Worm (Caenorhabditis elegans): ENCODE results near the gene slt-1.

slt-1 gene

DNA sequence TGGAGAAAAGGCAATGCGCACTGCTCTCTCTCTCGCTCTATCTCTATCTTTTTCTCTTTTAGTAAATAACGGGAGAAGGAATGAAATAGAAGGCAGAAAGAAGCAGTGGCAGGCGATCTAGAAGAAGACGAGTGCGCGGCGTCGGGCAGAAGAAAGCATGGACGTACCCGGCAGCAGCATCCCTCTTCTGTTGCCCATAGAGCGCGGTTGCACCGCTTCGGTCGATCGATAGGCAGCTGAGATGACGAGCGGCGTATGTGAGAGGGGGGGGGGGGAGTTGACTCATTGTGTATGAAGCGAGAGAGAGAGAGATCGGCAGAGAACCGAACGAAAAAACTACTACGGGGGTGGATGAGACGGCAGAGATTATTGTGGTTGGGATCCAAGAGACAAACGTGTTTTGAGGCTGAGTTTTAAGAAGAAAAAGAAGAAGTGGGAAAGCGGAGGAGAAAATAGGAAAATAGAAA is 34.1 kb downstream of the slt-1 start (continued):
- no peak for TF ChIP-seq lin-29 (GFP tag; IDR thresholded peaks at IDR 0.05)
- TF ChIP-seq mdt-29 (GFP tag; IDR thresholded peaks at IDR 0.05) = no peak
- TF ChIP-seq F26F4.8 (GFP tag; conservative IDR thresholded peaks at IDR 0.05) = no peak
- no peak for TF ChIP-seq zip-11 (GFP tag; IDR thresholded peaks at IDR 0.05)
- TF ChIP-seq lin-15B (tag; optimal IDR thresholded peaks at IDR 0.05) = no peak
- TF ChIP-seq zfp-3 (GFP tag; conservative IDR thresholded peaks at IDR 0.05) = no peak
- peak; percentile 45 for TF ChIP-seq nhr-237 (tag; optimal IDR thresholded peaks at IDR 0.05)
- no peak for TF ChIP-seq nhr-111 (GFP tag; optimal IDR thresholded peaks at IDR 0.05)
- peak; percentile 88 for TF ChIP-seq pha-4 (GFP tag; IDR thresholded peaks at IDR 0.05)
- TF ChIP-seq pha-4 (tag; optimal IDR thresholded peaks at IDR 0.05) = no peak
- peak; percentile 97 for TF ChIP-seq ctbp-1 (GFP tag; IDR thresholded peaks at IDR 0.05)
- TF ChIP-seq hmg-1.1 (GFP tag; IDR thresholded peaks at IDR 0.05) = peak; percentile 95
- TF ChIP-seq hlh-11 (tag; optimal IDR thresholded peaks at IDR 0.05) = peak; percentile 99
- TF ChIP-seq lir-3 (tag; optimal IDR thresholded peaks at IDR 0.05) = peak; percentile 21
- TF ChIP-seq fos-1 (tag; optimal IDR thresholded peaks at IDR 0.05) = no peak
- no peak for TF ChIP-seq ztf-11 (tag; optimal IDR thresholded peaks at IDR 0.05)
- no peak for TF ChIP-seq tag-97 (GFP tag; IDR thresholded peaks at IDR 0.05)
- TF ChIP-seq jun-1 (tag; optimal IDR thresholded peaks at IDR 0.05) = peak; percentile 83
- TF ChIP-seq Y5F2A.4 (GFP tag; optimal IDR thresholded peaks at IDR 0.05) = peak; percentile 56
- TF ChIP-seq ceh-44 (GFP tag; IDR thresholded peaks at IDR 0.05) = peak; percentile 59; the same call in 1 of the 2 replicates
- TF ChIP-seq mdl-1 (tag; optimal IDR thresholded peaks at IDR 0.05) = peak; percentile 90 to 91
- no peak for TF ChIP-seq egl-27 (tag; optimal IDR thresholded peaks at IDR 0.05)
- TF ChIP-seq spr-1 (tag; optimal IDR thresholded peaks at IDR 0.05) = peak; percentile 84
- peak; percentile 89 for TF ChIP-seq hlh-30 (tag; optimal IDR thresholded peaks at IDR 0.05; ENCODE audit: insufficient read depth)
- TF ChIP-seq Y48G9A.11 (GFP tag; IDR thresholded peaks at IDR 0.05) = no peak
- TF ChIP-seq nhr-6 (tag; optimal IDR thresholded peaks at IDR 0.05) = peak; percentile 90
- TF ChIP-seq nhr-10 (tag; optimal IDR thresholded peaks at IDR 0.05) = peak; percentile 72
- peak; percentile 86 for TF ChIP-seq dmd-6 (GFP tag; IDR thresholded peaks at IDR 0.05)
- TF ChIP-seq snpc-4 (tag; optimal IDR thresholded peaks at IDR 0.05) = peak; percentile 58
- peak; percentile 41 for TF ChIP-seq ceh-32 (tag; optimal IDR thresholded peaks at IDR 0.05; ENCODE audit: poor library complexity)
- no peak for TF ChIP-seq ZK546.5 (tag; optimal IDR thresholded peaks at IDR 0.05)
- no peak for TF ChIP-seq pqm-1 (tag; optimal IDR thresholded peaks at IDR 0.05)

DNA sequence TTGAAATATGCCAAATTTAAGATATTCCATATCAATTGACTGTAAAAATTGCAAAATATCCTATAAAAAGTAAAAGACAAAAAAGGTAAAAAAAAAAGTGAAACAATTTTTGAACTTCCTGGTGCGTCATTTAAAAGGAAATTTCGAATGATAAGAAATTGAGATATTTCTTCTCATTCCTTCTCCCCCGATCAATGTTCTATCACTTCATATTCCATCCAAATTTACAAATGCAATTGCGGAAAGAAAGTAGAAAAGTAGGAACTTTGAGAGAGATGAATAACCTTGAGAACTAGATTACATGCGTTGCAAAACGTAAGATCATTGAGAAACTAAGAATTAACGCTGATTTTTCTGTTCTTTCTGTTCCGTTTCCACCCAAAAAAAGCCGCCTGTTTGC is 35.5 kb downstream of the slt-1 start:
- TF ChIP-seq nhr-102 (tag; optimal IDR thresholded peaks at IDR 0.05) (no peak), dve-1 (tag; optimal IDR thresholded peaks at IDR 0.05; ENCODE audit: insufficient read depth) (no peak), nhr-28 (tag; optimal IDR thresholded peaks at IDR 0.05) (peak; percentile 23), dmd-6 (GFP tag; IDR thresholded peaks at IDR 0.05) (peak; percentile 21; the same call in 1 of the 2 replicates), mdl-1 (tag; optimal IDR thresholded peaks at IDR 0.05) (peak in 1 of 2 experiments; percentile 10), gei-8 (GFP tag; optimal IDR thresholded peaks at IDR 0.05) (no peak), ceh-82 (tag; optimal IDR thresholded peaks at IDR 0.05) (no peak), unc-62 (GFP tag; optimal IDR thresholded peaks at IDR 0.05 in 1 of 2) (no peak), unc-62 (tag; optimal IDR thresholded peaks at IDR 0.05) (no peak)

DNA sequence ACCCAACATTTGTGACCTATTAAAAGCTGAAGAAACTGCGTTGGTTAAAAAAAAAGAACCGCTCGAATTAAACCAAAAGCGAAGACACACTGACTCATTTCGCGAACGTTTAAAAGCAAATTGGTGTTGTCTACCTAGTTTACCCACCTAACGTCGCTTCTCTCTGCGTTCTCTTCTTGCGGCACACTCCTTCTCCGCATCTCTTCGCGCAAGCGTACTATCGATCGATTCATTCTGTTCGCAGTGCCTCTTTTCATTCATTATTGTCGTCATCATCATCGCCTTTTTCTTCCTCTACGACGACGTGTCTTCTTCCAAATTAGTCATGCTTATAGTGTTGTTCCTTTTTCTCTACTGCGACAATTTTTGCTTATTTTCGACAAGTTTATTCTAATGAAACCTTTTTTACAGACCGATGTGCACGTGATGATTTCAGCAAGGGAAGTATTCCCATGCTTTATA is 37.1 kb downstream of the slt-1 start, which contains the start of gene atrn-1:
Gene atrn-1 (plus strand): TSS at position 412 of the 462 bp plus-strand sequence.
- TF ChIP-seq hlh-11 (tag; optimal IDR thresholded peaks at IDR 0.05) = peak; percentile 23
- TF ChIP-seq nhr-28 (tag; optimal IDR thresholded peaks at IDR 0.05) = peak; percentile 2
- TF ChIP-seq fkh-10 (GFP tag; optimal IDR thresholded peaks at IDR 0.05) = no peak
- 0 out of 2 replicates have a peak, but pooled peaks have one; percentile 21 for TF ChIP-seq hmg-1.1 (GFP tag; IDR thresholded peaks at IDR 0.05)
- peak in 1 of 2 experiments; percentile 54 for TF ChIP-seq unc-62 (GFP tag; optimal IDR thresholded peaks at IDR 0.05 in 1 of 2)
- no peak for TF ChIP-seq unc-62 (tag; optimal IDR thresholded peaks at IDR 0.05)
- TF ChIP-seq Y48G9A.11 (GFP tag; IDR thresholded peaks at IDR 0.05) = no peak
- TF ChIP-seq duxl-1 (tag; optimal IDR thresholded peaks at IDR 0.05; ENCODE audit: poor library complexity) = no peak
- TF ChIP-seq mep-1 (tag; optimal IDR thresholded peaks at IDR 0.05) = peak; percentile 15
- TF ChIP-seq ceh-28 (tag; optimal IDR thresholded peaks at IDR 0.05) = peak; percentile 57
- no peak for TF ChIP-seq F26F4.8 (GFP tag; conservative IDR thresholded peaks at IDR 0.05)
- peak; percentile 6 for TF ChIP-seq mxl-3 (GFP tag; optimal IDR thresholded peaks at IDR 0.05)
- peak; percentile 45 for TF ChIP-seq aha-1 (tag)

All from whole organism, L4 larva.